Fruit fly (Drosophila melanogaster) whole organism, embryonic: ENCODE results near the gene usp.
A peak's percentile ranks its signal among the peaks of the same experiment; 100 is the strongest.

Source experiments
- CG10267 ChIP-seq: fragments of 200-800 bp; sonication (Bioruptor generic); optimal IDR thresholded peaks from 2 replicates; lab custom pipeline; 2018; ENCODE audit warnings: missing biosample characterization, mild to moderate bottlenecking, missing genetic modification characterization, moderate library complexity
- CG10543 ChIP-seq: fragments of 200-800 bp; sonication (Bioruptor generic); optimal IDR thresholded peaks from 3 replicates; lab custom pipeline; 2017; ENCODE audit warnings: missing biosample characterization, mild to moderate bottlenecking, missing genetic modification characterization, moderate library complexity
- CG12942 ChIP-seq: fragments of 200-800 bp; sonication (Bioruptor generic); optimal IDR thresholded peaks from 3 replicates; lab custom pipeline; 2016; ENCODE audit warnings: missing biosample characterization, missing genetic modification characterization
- CG13894 ChIP-seq: fragments of 200-800 bp; sonication (Bioruptor generic); optimal IDR thresholded peaks from 3 replicates; lab custom pipeline; 2018; ENCODE audit warnings: missing biosample characterization, mild to moderate bottlenecking, missing genetic modification characterization, moderate library complexity
- CG15269 ChIP-seq: fragments of 200-800 bp; sonication (Bioruptor generic); optimal IDR thresholded peaks from 2 replicates; lab custom pipeline; 2018; ENCODE audit warnings: missing biosample characterization, mild to moderate bottlenecking, missing genetic modification characterization, moderate library complexity
- CG18262 ChIP-seq: fragments of 200-800 bp; optimal IDR thresholded peaks from 3 replicates; lab custom pipeline; 2019; ENCODE audit warnings: missing biosample characterization, mild to moderate bottlenecking, missing genetic modification characterization, moderate library complexity
- CG3065 ChIP-seq: fragments of 200-800 bp; sonication (Bioruptor generic); optimal IDR thresholded peaks from 2 replicates; lab custom pipeline; 2016; ENCODE audit warnings: missing biosample characterization, missing genetic modification characterization
- CG3995 ChIP-seq: fragments of 200-800 bp; sonication (Bioruptor generic); optimal IDR thresholded peaks from 3 replicates; lab custom pipeline; 2016; ENCODE audit warnings: missing biosample characterization, missing genetic modification characterization
- CG5180 ChIP-seq: fragments of 200-800 bp; sonication (Bioruptor generic); optimal IDR thresholded peaks from 3 replicates; lab custom pipeline; 2017; ENCODE audit warnings: missing biosample characterization, missing genetic modification characterization, mild to moderate bottlenecking, moderate library complexity, missing genetic modification reagents
- D ChIP-seq, 2 experiments: fragments of 200-800 bp in 1 of 2; fragments of >200 bp in 1 of 2; sonication (Bioruptor generic) in 1 of 2; optimal IDR thresholded peaks; 2 replicates in 1 of 2; 3 replicates in 1 of 2; lab custom pipeline; 2017; ENCODE audit warnings: mild to moderate bottlenecking in 1 of 2, missing biosample characterization in 1 of 2, missing genetic modification characterization in 1 of 2, missing genetic modification reagents in 1 of 2
- Dbx ChIP-seq: fragments of 200-800 bp; sonication (Bioruptor generic); IDR thresholded peaks from 3 replicates; pipeline ENCODE4 v1.3.6; 2022; ENCODE audit warnings: missing biosample characterization, missing genetic modification characterization
- Dip2 ChIP-seq: fragments of 200-800 bp; sonication (Bioruptor generic); IDR thresholded peaks from 2 replicates; pipeline ENCODE4 v1.3.6; 2022; ENCODE audit warnings: missing biosample characterization, missing genetic modification characterization
- Dll ChIP-seq: fragments of 200-800 bp; sonication (Bioruptor generic); IDR thresholded peaks from 4 replicates; pipeline ENCODE4 v1.3.6; 2022; ENCODE audit warnings: missing biosample characterization, missing genetic modification characterization; ENCODE audit not compliant: partially characterized antibody
- Doc3 ChIP-seq: fragments of 200-800 bp; sonication (Bioruptor generic); IDR thresholded peaks from 3 replicates; pipeline ENCODE4 v1.3.6; 2022; ENCODE audit warnings: missing biosample characterization, missing genetic modification characterization; ENCODE audit not compliant: partially characterized antibody
- Hr39 ChIP-seq: fragments of >200 bp; optimal IDR thresholded peaks from 2 replicates; lab custom pipeline; 2017
- Lhr ChIP-seq: fragments of 200-800 bp; sonication (Bioruptor generic); optimal IDR thresholded peaks from 3 replicates; lab custom pipeline; 2017; ENCODE audit warnings: mild to moderate bottlenecking, missing biosample characterization, missing genetic modification reagents, missing genetic modification characterization
- MESR4 ChIP-seq: fragments of 200-800 bp; sonication (Bioruptor generic); optimal IDR thresholded peaks from 2 replicates; lab custom pipeline; 2018; ENCODE audit warnings: missing biosample characterization, mild to moderate bottlenecking, missing genetic modification characterization, moderate library complexity
- Nf-YC ChIP-seq: fragments of 200-800 bp; optimal IDR thresholded peaks from 3 replicates; lab custom pipeline; 2019; ENCODE audit warnings: missing biosample characterization, mild to moderate bottlenecking, missing genetic modification characterization, moderate library complexity
- Pdp1 ChIP-seq, 2 experiments: fragments of 200-800 bp; sonication (Bioruptor generic); optimal IDR thresholded peaks; 3 replicates each; lab custom pipeline; 2016; ENCODE audit warnings: missing biosample characterization in 2 of 2, missing genetic modification characterization in 2 of 2, mild to moderate bottlenecking in 1 of 2, moderate library complexity in 1 of 2
- Stat92E ChIP-seq, 3 experiments: fragments of >200 bp in 2 of 3; fragments of 200-800 bp in 1 of 3; sonication (Bioruptor generic) in 1 of 3; optimal IDR thresholded peaks; 2 replicates each; lab custom pipeline; 2017 to 2019; ENCODE audit warnings: missing biosample characterization in 3 of 3, missing genetic modification characterization in 3 of 3, mild to moderate bottlenecking in 1 of 3, moderate library complexity in 1 of 3
- cg ChIP-seq: fragments of 200-800 bp; sonication (Bioruptor generic); optimal IDR thresholded peaks from 3 replicates; lab custom pipeline; 2019; ENCODE audit warnings: missing biosample characterization, mild to moderate bottlenecking, missing genetic modification characterization, moderate library complexity
- croc ChIP-seq: fragments of 200-800 bp; sonication (Bioruptor generic); conservative IDR thresholded peaks from 3 replicates; pipeline ENCODE4 v1.3.6; 2022; ENCODE audit warnings: missing biosample characterization, missing genetic modification characterization
- crp ChIP-seq, 2 experiments: fragments of 200-800 bp; sonication (Bioruptor generic); optimal IDR thresholded peaks; 2 replicates in 1 of 2; 3 replicates in 1 of 2; lab custom pipeline; 2017; ENCODE audit warnings: missing biosample characterization in 2 of 2, missing genetic modification characterization in 2 of 2, mild to moderate bottlenecking in 1 of 2, moderate library complexity in 1 of 2
- dysf ChIP-seq: fragments of 200-800 bp; sonication (Bioruptor generic); IDR thresholded peaks from 3 replicates; pipeline ENCODE4 v1.3.6; 2022; ENCODE audit warnings: missing biosample characterization, missing genetic modification characterization
- exex ChIP-seq: fragments of 200-800 bp; sonication (Bioruptor generic); optimal IDR thresholded peaks from 4 replicates; lab custom pipeline; 2018; ENCODE audit warnings: missing biosample characterization, mild to moderate bottlenecking, missing genetic modification characterization, moderate library complexity
- fd102C ChIP-seq: fragments of 200-800 bp; sonication (Bioruptor generic); optimal IDR thresholded peaks from 2 replicates; lab custom pipeline; 2018; ENCODE audit warnings: missing biosample characterization, mild to moderate bottlenecking, missing genetic modification characterization, moderate library complexity
- ind ChIP-seq: fragments of 200-800 bp; sonication (Bioruptor generic); optimal IDR thresholded peaks from 3 replicates; lab custom pipeline; 2016; ENCODE audit warnings: missing biosample characterization, missing genetic modification characterization
- lola ChIP-seq, 3 experiments: fragments of >200 bp in 2 of 3; fragments of 200-800 bp in 1 of 3; sonication (Bioruptor generic) in 1 of 3; optimal IDR thresholded peaks; 2 replicates each; lab custom pipeline; 2017 to 2019; ENCODE audit warnings: missing biosample characterization in 3 of 3, missing genetic modification characterization in 3 of 3, mild to moderate bottlenecking in 1 of 3, moderate library complexity in 1 of 3
- nom ChIP-seq: fragments of 200-800 bp; sonication (Bioruptor generic); optimal IDR thresholded peaks from 2 replicates; lab custom pipeline; 2017; ENCODE audit warnings: missing biosample characterization, missing genetic modification characterization, mild to moderate bottlenecking, moderate library complexity, missing genetic modification reagents
- pho ChIP-seq: fragments of 200-800 bp; sonication (Bioruptor generic); optimal IDR thresholded peaks from 2 replicates; lab custom pipeline; 2016; ENCODE audit warnings: missing biosample characterization, missing genetic modification characterization
- scrt ChIP-seq: fragments of 200-800 bp; sonication (Bioruptor generic); optimal IDR thresholded peaks from 2 replicates; lab custom pipeline; 2018; ENCODE audit warnings: missing biosample characterization, mild to moderate bottlenecking, missing genetic modification characterization, moderate library complexity
- sens ChIP-seq: fragments of 200-800 bp; sonication (Bioruptor generic); peaks from one replicate; lab custom pipeline; 2016; ENCODE audit warnings: missing biosample characterization, missing genetic modification characterization
- seq ChIP-seq: fragments of 200-800 bp; sonication (Bioruptor generic); IDR thresholded peaks from 2 replicates; pipeline ENCODE4 v1.3.6; 2022; ENCODE audit warnings: missing biosample characterization, missing genetic modification characterization
- stwl ChIP-seq: fragments of 200-800 bp; sonication (Bioruptor generic); optimal IDR thresholded peaks from 3 replicates; lab custom pipeline; 2018; ENCODE audit warnings: missing biosample characterization, mild to moderate bottlenecking, missing genetic modification characterization, moderate library complexity
- trem ChIP-seq: fragments of 200-800 bp; optimal IDR thresholded peaks from 3 replicates; lab custom pipeline; 2019; ENCODE audit warnings: missing biosample characterization, mild to moderate bottlenecking, missing genetic modification characterization, moderate library complexity
- wek ChIP-seq: fragments of 200-800 bp; sonication (Bioruptor generic); optimal IDR thresholded peaks from 3 replicates; lab custom pipeline; 2018; ENCODE audit warnings: missing biosample characterization, mild to moderate bottlenecking, missing genetic modification characterization, moderate library complexity
- zfh1 ChIP-seq: fragments of 200-800 bp; sonication (Bioruptor generic); IDR thresholded peaks from 3 replicates; pipeline ENCODE4 v1.3.6; 2022; ENCODE audit warnings: missing biosample characterization, missing genetic modification characterization

The usp gene

dm6 chrX:2041981-2042847 lies at the start of gene usp, which contains the start of gene Actn (continued):
- TF ChIP-seq CG5180 (GFP tag; lab: Kevin White, UChicago): no peak
- TF ChIP-seq CG10267 (tag; lab: Kevin White, UChicago): peak; percentile 36
- TF ChIP-seq CG13894: no peak
- no peak for TF ChIP-seq Dip2
- TF ChIP-seq MESR4 (GFP tag; lab: Kevin White, UChicago): peak; percentile 2
- TF ChIP-seq CG3065 (GFP tag; lab: Kevin White, UChicago): no peak
- TF ChIP-seq Lhr (GFP tag; lab: Kevin White, UChicago): peak; percentile 59
- no peak for TF ChIP-seq pho
- TF ChIP-seq CG18262 (tag; lab: Kevin White, UChicago): peak; percentile 33
- 0 out of 2 replicates have a peak, but pooled peaks have one; percentile 10 for TF ChIP-seq seq
- TF ChIP-seq croc (GFP tag; lab: Robert Waterston, UW): no peak
- peak; percentile 31 for TF ChIP-seq CG15269 (tag; lab: Kevin White, UChicago)
- TF ChIP-seq sens (GFP tag; lab: Kevin White, UChicago): peak; percentile 86
- TF ChIP-seq zfh1: peak; percentile 13; the same call in 1 of the 3 replicates
- no peak for TF ChIP-seq wek (GFP tag; lab: Kevin White, UChicago)
- TF ChIP-seq Pdp1 (GFP tag; optimal IDR thresholded peaks at IDR 0.05; lab: Kevin White, UChicago): peak in 1 of 2 experiments; percentile 27
- TF ChIP-seq lola (GFP tag; optimal IDR thresholded peaks at IDR 0.05; lab: Kevin White, UChicago): peak in 2 of 3 experiments; percentile 12 to 93
- no peak for TF ChIP-seq Dbx (GFP tag; lab: Robert Waterston, UW)
- TF ChIP-seq CG10543: no peak
- peak; percentile 39 for TF ChIP-seq CG3995 (GFP tag; lab: Kevin White, UChicago)
- TF ChIP-seq stwl (tag; lab: Kevin White, UChicago): peak; percentile 40
- TF ChIP-seq Doc3 (GFP tag; lab: Robert Waterston, UW): no peak
- peak; percentile 56 for TF ChIP-seq trem (tag; lab: Kevin White, UChicago)
- peak; percentile 29 for TF ChIP-seq cg (GFP tag; lab: Kevin White, UChicago)
- peak; percentile 92 for TF ChIP-seq exex (tag; lab: Kevin White, UChicago)
- TF ChIP-seq CG12942 (GFP tag; lab: Kevin White, UChicago): no peak
- peak; percentile 63 for TF ChIP-seq nom
- peak; percentile 23 for TF ChIP-seq ind (GFP tag; lab: Kevin White, UChicago)
- TF ChIP-seq crp (GFP tag; optimal IDR thresholded peaks at IDR 0.05; lab: Kevin White, UChicago): peak in 1 of 2 experiments; percentile 82
- TF ChIP-seq fd102C (GFP tag; lab: Kevin White, UChicago): no peak
- no peak for TF ChIP-seq scrt (GFP tag; lab: Kevin White, UChicago)
- no peak for TF ChIP-seq dysf (GFP tag; lab: Robert Waterston, UW)
- no peak for TF ChIP-seq Dll
- TF ChIP-seq Nf-YC (tag; lab: Kevin White, UChicago): peak; percentile 16
- TF ChIP-seq Hr39 (lab: Kevin White, UChicago): no peak
- peak in 1 of 3 experiments; percentile 80 for TF ChIP-seq Stat92E (GFP tag; optimal IDR thresholded peaks at IDR 0.05; lab: Kevin White, UChicago)
- no peak for TF ChIP-seq D (optimal IDR thresholded peaks at IDR 0.05; lab: Kevin White, UChicago)
- peak; percentile 43 for TF ChIP-seq D (GFP tag; optimal IDR thresholded peaks at IDR 0.05; lab: Kevin White, UChicago)
